Worm (Caenorhabditis elegans): ENCODE measurements around the gene unc-36.

- TF ChIP-seq him-1 (tag; optimal IDR thresholded peaks at IDR 0.05) (no peak), dao-5 (tag; optimal IDR thresholded peaks at IDR 0.05) (no peak), W03F9.2 (tag; optimal IDR thresholded peaks at IDR 0.05) (no peak)
Observed at ce11 chrIII:8245591-8245990, 44.6 kb upstream of the unc-36 start, which contains the start of gene C02F5.3.

All from whole organism, L4/young adult.